Worm (Caenorhabditis elegans) whole organism, early embryonic: ENCODE data around the gene H23L24.4.

Experiments
- B0310.2 ChIP-seq: sonication (generic microtip); optimal IDR thresholded peaks from 2 replicates; lab custom pipeline; 2016; ENCODE audit warnings: mild to moderate bottlenecking, missing genetic modification characterization, missing compliant biosample characterization
- F13C5.2 ChIP-seq: sonication (generic microtip); optimal IDR thresholded peaks from 2 replicates; lab custom pipeline; 2017; ENCODE audit warnings: mild to moderate bottlenecking, missing genetic modification characterization, inconsistent platforms, missing compliant biosample characterization
- ama-1 ChIP-seq: fragments of 150-350 bp; optimal IDR thresholded peaks from 2 replicates; lab custom pipeline; 2014
- ceh-13 ChIP-seq: fragments of 200-800 bp; sonication (Bioruptor generic); optimal IDR thresholded peaks from 2 replicates; lab custom pipeline; 2018; ENCODE audit warnings: mild to moderate bottlenecking, missing genetic modification characterization, missing compliant biosample characterization
- ceh-36 ChIP-seq: sonication (generic microtip); optimal IDR thresholded peaks from 2 replicates; lab custom pipeline; 2016; ENCODE audit warnings: missing genetic modification characterization, inconsistent platforms, missing compliant biosample characterization
- ets-7 ChIP-seq: sonication (generic microtip); optimal IDR thresholded peaks from 2 replicates; lab custom pipeline; 2016; ENCODE audit warnings: missing genotype, missing genetic modification characterization, missing compliant biosample characterization
- flt-1 ChIP-seq: fragments of 200-800 bp; sonication (Bioruptor generic); IDR thresholded peaks from 2 replicates; pipeline ENCODE4 v1.3.6; 2022; ENCODE audit warnings: missing genetic modification characterization, missing compliant biosample characterization
- hmg-4 ChIP-seq: fragments of 200-800 bp; sonication (Bioruptor generic); optimal IDR thresholded peaks from 2 replicates; lab custom pipeline; 2018; ENCODE audit warnings: mild to moderate bottlenecking, missing genetic modification characterization, missing compliant biosample characterization
- hnd-1 ChIP-seq: sonication (generic microtip); optimal IDR thresholded peaks from 2 replicates; lab custom pipeline; 2016; ENCODE audit warnings: missing genetic modification characterization, missing compliant biosample characterization
- pes-1 ChIP-seq: fragments of 200-800 bp; sonication (Bioruptor generic); IDR thresholded peaks from 2 replicates; pipeline ENCODE4 v1.3.6; 2022; ENCODE audit warnings: missing genetic modification reagents, missing genetic modification characterization, missing compliant biosample characterization
- tbx-37 ChIP-seq: fragments of 200-800 bp; sonication (Bioruptor generic); conservative IDR thresholded peaks from 2 replicates; pipeline ENCODE4 v1.3.6; 2022; ENCODE audit warnings: missing genetic modification reagents, missing genetic modification characterization, missing compliant biosample characterization

- TF ChIP-seq flt-1 (GFP tag; lab: Robert Waterston, UW) (no peak), ceh-36 (tag; lab: Kevin White, UChicago) (no peak), ets-7 (tag; lab: Kevin White, UChicago) (no peak), ama-1 (no peak), B0310.2 (tag; lab: Kevin White, UChicago) (no peak), ceh-13 (GFP tag; lab: Kevin White, UChicago) (no peak), hmg-4 (no peak), tbx-37 (no peak), F13C5.2 (tag; lab: Kevin White, UChicago) (no peak), pes-1 (GFP tag; lab: Robert Waterston, UW) (no peak), hnd-1 (tag; lab: Kevin White, UChicago) (no peak)
Observed at ce11 chrIV:8725345-8725744, 19.9 kb upstream of the H23L24.4 start, which contains the start of gene pgm-3.
